Worm (Caenorhabditis elegans) whole organism, mixed stage, embryonic: ENCODE measurements around the gene sftb-6.

Experiments used
- ces-1 ChIP-seq: fragments of 150-350 bp; optimal IDR thresholded peaks from 2 replicates; lab custom pipeline; 2014; ENCODE audit warnings: missing biosample characterization, missing genetic modification reagents, missing genetic modification characterization
- elt-3 ChIP-seq: fragments of 150-350 bp; optimal IDR thresholded peaks from 2 replicates; lab custom pipeline; 2014; ENCODE audit warnings: missing biosample characterization, missing genetic modification characterization
- flh-1 ChIP-seq: fragments of 200-800 bp; sonication (Bioruptor generic); optimal IDR thresholded peaks from 2 replicates; lab custom pipeline; 2018; ENCODE audit warnings: mild to moderate bottlenecking, missing genetic modification characterization, moderate library complexity, missing compliant biosample characterization
- ham-2 ChIP-seq: fragments of 200-800 bp; sonication (Bioruptor generic); optimal IDR thresholded peaks from 2 replicates; lab custom pipeline; 2018; ENCODE audit warnings: mild to moderate bottlenecking, missing genetic modification characterization, missing compliant biosample characterization
- lin-13 ChIP-seq: fragments of 150-350 bp; optimal IDR thresholded peaks from 2 replicates; lab custom pipeline; 2014; ENCODE audit warnings: missing biosample characterization, missing genetic modification characterization
- lin-32 ChIP-seq: fragments of 200-800 bp; sonication (Bioruptor generic); optimal IDR thresholded peaks from 2 replicates; lab custom pipeline; 2018; ENCODE audit warnings: mild to moderate bottlenecking, missing genetic modification characterization, missing compliant biosample characterization
- mab-5 ChIP-seq: fragments of 150-350 bp; optimal IDR thresholded peaks from 2 replicates; lab custom pipeline; 2014; ENCODE audit warnings: missing biosample characterization, missing genetic modification characterization
- nhr-28 ChIP-seq: fragments of 150-350 bp; optimal IDR thresholded peaks from 2 replicates; lab custom pipeline; 2014; ENCODE audit warnings: missing biosample characterization, missing genetic modification characterization
- pha-4 ChIP-seq: fragments of 150-350 bp; optimal IDR thresholded peaks from 2 replicates; lab custom pipeline; 2018; ENCODE audit warnings: missing biosample characterization, missing genetic modification reagents, missing genetic modification characterization
- sem-2 ChIP-seq: fragments of 200-800 bp; sonication (Bioruptor generic); optimal IDR thresholded peaks from 2 replicates; lab custom pipeline; 2018; ENCODE audit warnings: mild to moderate bottlenecking, missing genetic modification characterization, missing compliant biosample characterization
- unc-62 ChIP-seq: fragments of 150-350 bp; optimal IDR thresholded peaks from 2 replicates; lab custom pipeline; 2014; ENCODE audit warnings: missing biosample characterization, missing genetic modification reagents, missing genetic modification characterization

- TF ChIP-seq elt-3 (no peak), unc-62 (GFP tag; lab: Kevin White, UChicago) (no peak), lin-13 (tag; lab: Kevin White, UChicago) (no peak), ces-1 (GFP tag; lab: Kevin White, UChicago) (no peak), ham-2 (no peak), pha-4 (tag; lab: Kevin White, UChicago) (no peak), sem-2 (no peak), lin-32 (no peak), mab-5 (tag; lab: Kevin White, UChicago) (no peak), flh-1 (GFP tag; lab: Kevin White, UChicago) (no peak), nhr-28 (tag; lab: Kevin White, UChicago) (no peak)
These were observed 14.0 kb downstream of the sftb-6 start for ce11 chrII:112231-112630.
